Worm (Caenorhabditis elegans) whole organism, early embryonic: ENCODE results near the gene rcan-1.

Experiments used
- ama-1 ChIP-seq: fragments of 150-350 bp; optimal IDR thresholded peaks from 2 replicates; lab custom pipeline; 2014
- ceh-13 ChIP-seq: fragments of 200-800 bp; sonication (Bioruptor generic); optimal IDR thresholded peaks from 2 replicates; lab custom pipeline; 2018; ENCODE audit warnings: mild to moderate bottlenecking, missing genetic modification characterization, missing compliant biosample characterization
- ceh-36 ChIP-seq: sonication (generic microtip); optimal IDR thresholded peaks from 2 replicates; lab custom pipeline; 2016; ENCODE audit warnings: missing genetic modification characterization, inconsistent platforms, missing compliant biosample characterization
- ets-7 ChIP-seq: sonication (generic microtip); optimal IDR thresholded peaks from 2 replicates; lab custom pipeline; 2016; ENCODE audit warnings: missing genotype, missing genetic modification characterization, missing compliant biosample characterization
- flt-1 ChIP-seq: fragments of 200-800 bp; sonication (Bioruptor generic); IDR thresholded peaks from 2 replicates; pipeline ENCODE4 v1.3.6; 2022; ENCODE audit warnings: missing genetic modification characterization, missing compliant biosample characterization
- hmbx-1 ChIP-seq: sonication (generic microtip); optimal IDR thresholded peaks from 2 replicates; lab custom pipeline; 2016; ENCODE audit warnings: mild to moderate bottlenecking, missing genetic modification characterization, missing compliant biosample characterization
- hmg-4 ChIP-seq: fragments of 200-800 bp; sonication (Bioruptor generic); optimal IDR thresholded peaks from 2 replicates; lab custom pipeline; 2018; ENCODE audit warnings: mild to moderate bottlenecking, missing genetic modification characterization, missing compliant biosample characterization
- pes-1 ChIP-seq: fragments of 200-800 bp; sonication (Bioruptor generic); IDR thresholded peaks from 2 replicates; pipeline ENCODE4 v1.3.6; 2022; ENCODE audit warnings: missing genetic modification reagents, missing genetic modification characterization, missing compliant biosample characterization
- sea-1 ChIP-seq: fragments of 200-800 bp; sonication (Bioruptor generic); conservative IDR thresholded peaks from 2 replicates; pipeline ENCODE4 v1.3.6; 2022; ENCODE audit warnings: missing genetic modification characterization, missing compliant biosample characterization
- tbx-11 ChIP-seq: fragments of 200-800 bp; sonication (Bioruptor generic); IDR thresholded peaks from 2 replicates; pipeline ENCODE4 v1.3.6; 2022; ENCODE audit warnings: missing genetic modification characterization, missing compliant biosample characterization
- tbx-37 ChIP-seq: fragments of 200-800 bp; sonication (Bioruptor generic); conservative IDR thresholded peaks from 2 replicates; pipeline ENCODE4 v1.3.6; 2022; ENCODE audit warnings: missing genetic modification reagents, missing genetic modification characterization, missing compliant biosample characterization

- TF ChIP-seq ets-7 (peak; percentile 11), ama-1 (lab: Kevin White, UChicago) (no peak), tbx-11 (no peak), ceh-36 (tag; lab: Kevin White, UChicago) (no peak), ceh-13 (GFP tag; lab: Kevin White, UChicago) (no peak), tbx-37 (GFP tag; lab: Robert Waterston, UW) (0 out of 2 replicates have a peak, but pooled peaks have one; percentile 8), sea-1 (GFP tag; lab: Robert Waterston, UW) (no peak), flt-1 (no peak), hmbx-1 (tag; lab: Kevin White, UChicago) (no peak), hmg-4 (peak; percentile 61), pes-1 (GFP tag; lab: Robert Waterston, UW) (no peak)
Measured at ce11 chrIII:5715467-5715866, 31.6 kb upstream of the rcan-1 start.
